In the genomic region with DNA sequence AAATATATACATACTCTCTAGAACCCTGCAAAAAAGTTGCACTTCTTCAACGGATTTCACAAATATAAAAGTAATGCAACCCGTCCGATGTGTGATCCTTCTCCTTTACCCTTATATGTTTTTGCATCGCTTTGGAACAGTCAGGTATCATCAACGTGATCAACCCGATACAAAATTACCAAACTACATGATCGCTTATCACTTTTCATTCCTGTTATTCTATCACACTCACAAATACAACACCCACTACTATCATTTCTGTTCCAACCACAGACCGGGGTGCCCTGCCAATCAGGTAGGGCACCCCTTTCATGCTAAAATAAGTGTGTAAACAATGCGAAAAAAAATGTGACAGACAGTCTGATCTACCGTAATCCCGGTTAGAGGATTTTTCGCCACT, we compare ENCODE assay signal across 4 worm cellular contexts.
TF ChIP-seq lines count a peak whose summit lies in the region.

No protein-coding gene starts in this region.

TF ChIP-seq in whole organism, L3 larva, 47 proteins besides CTCF, POLR2A, EP300 and RAD21:
- TF ChIP-seq nhr-76 (tag; optimal IDR thresholded peaks at IDR 0.05; lab: Kevin White, UChicago) (peak; percentile 85), lin-39 (tag; optimal IDR thresholded peaks at IDR 0.05; lab: Kevin White, UChicago) (no peak)

TF ChIP-seq in whole organism, L4 larva, 104 proteins besides CTCF, POLR2A, EP300 and RAD21:
- TF ChIP-seq nhr-76 (tag; optimal IDR thresholded peaks at IDR 0.05; lab: Kevin White, UChicago) (peak; percentile 39), aha-1 (tag; lab: Kevin White, UChicago) (peak; percentile 49), nhr-28 (tag; optimal IDR thresholded peaks at IDR 0.05; lab: Kevin White, UChicago) (peak; percentile 11), dmd-6 (GFP tag; IDR thresholded peaks at IDR 0.05; lab: Robert Waterston, UW) (peak; percentile 37; the same call in 1 of the 2 replicates), set-16 (GFP tag; IDR thresholded peaks at IDR 0.05; lab: Robert Waterston, UW) (no peak)

TF ChIP-seq in whole organism, late embryonic, 69 proteins besides CTCF, POLR2A, EP300 and RAD21:
- TF ChIP-seq hlh-30 (tag; optimal IDR thresholded peaks at IDR 0.05; lab: Kevin White, UChicago; ENCODE audit: insufficient read depth), result no peak
- TF ChIP-seq unc-86 (tag; optimal IDR thresholded peaks at IDR 0.05; lab: Kevin White, UChicago), result no peak
- peak; percentile 9 for TF ChIP-seq elt-2 (tag; optimal IDR thresholded peaks at IDR 0.05; lab: Kevin White, UChicago)
TF ChIP-seq in whole organism, late embryonic: peak in this region for 1.

TF ChIP-seq in whole organism, young adult, 124 proteins besides CTCF, POLR2A, EP300 and RAD21:
- TF ChIP-seq D2030.7 (GFP tag; IDR thresholded peaks at IDR 0.05; lab: Robert Waterston, UW), result no peak
- peak; percentile 75 for TF ChIP-seq F22D6.2 (tag; optimal IDR thresholded peaks at IDR 0.05; lab: Kevin White, UChicago)
- TF ChIP-seq nhr-80 (tag; optimal IDR thresholded peaks at IDR 0.05; lab: Kevin White, UChicago), result peak; percentile 33
